Worm (Caenorhabditis elegans): ENCODE measurements around the gene Y69A2AR.28.

DNA sequence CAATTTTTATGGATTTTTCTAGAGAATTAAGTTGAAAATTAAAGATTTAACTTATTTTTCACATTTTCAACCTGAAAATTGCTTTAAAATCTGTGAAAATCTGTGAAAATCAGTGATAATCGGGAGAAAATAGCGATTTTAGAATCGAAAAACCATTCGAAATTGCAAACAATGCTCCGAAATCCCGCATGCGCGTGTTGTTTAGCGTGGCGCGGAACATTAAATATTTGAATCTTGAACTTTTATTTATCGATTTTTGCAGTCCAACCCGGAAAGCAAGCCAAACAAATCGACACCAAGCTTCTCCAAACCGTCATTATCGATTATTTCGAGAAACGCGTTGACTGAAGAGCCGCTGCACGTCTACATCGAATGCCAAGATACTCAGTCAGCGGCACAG is 1.9 kb downstream of the Y69A2AR.28 start:
- TF ChIP-seq flt-1 (GFP tag; IDR thresholded peaks at IDR 0.05) (no peak), ref-1 (GFP tag; conservative IDR thresholded peaks at IDR 0.05) (no peak)
